Worm (Caenorhabditis elegans): ENCODE results near the gene cnc-3.

- TF ChIP-seq lin-15B (tag; optimal IDR thresholded peaks at IDR 0.05) (no peak), ama-1 (optimal IDR thresholded peaks at IDR 0.05) (no peak), ZK546.5 (tag; optimal IDR thresholded peaks at IDR 0.05) (no peak), daf-12 (tag; optimal IDR thresholded peaks at IDR 0.05) (no peak), tbx-2 (tag; optimal IDR thresholded peaks at IDR 0.05) (no peak), aly-2 (tag; optimal IDR thresholded peaks at IDR 0.05) (no peak), nhr-28 (tag; optimal IDR thresholded peaks at IDR 0.05) (no peak)
Measured at ce11 chrV:1434398-1434797, 13.4 kb upstream of the cnc-3 start.
